Worm (Caenorhabditis elegans): Measurements from ENCODE around the gene F49C12.2.

F49C12.2 gene

DNA sequence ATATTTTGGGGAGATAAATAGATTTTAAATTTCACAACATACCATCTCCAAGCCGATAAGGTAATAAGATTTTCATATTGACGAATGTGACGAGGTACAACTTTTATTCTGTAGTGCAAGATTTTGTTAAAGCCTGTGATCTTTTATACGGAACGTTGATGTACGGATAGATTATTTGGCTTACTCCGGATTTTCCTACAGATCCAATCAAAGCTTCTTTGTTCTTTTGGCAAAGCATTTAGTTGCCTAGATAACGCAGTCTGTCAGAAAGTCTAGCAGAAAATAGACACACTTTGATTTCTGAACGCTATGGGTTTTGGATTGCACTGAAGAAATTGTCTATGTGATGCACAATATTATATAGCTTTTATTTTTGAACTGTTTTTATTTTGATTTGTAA, at the start of gene F49C12.2:
F49C12.2 (minus strand) TSS at position 101 of the 400 bp plus-strand sequence.
- TF ChIP-seq npax-4 (tag; optimal IDR thresholded peaks at IDR 0.05) (no peak), pha-4 (tag; optimal IDR thresholded peaks at IDR 0.05) (no peak), fax-1 (tag; optimal IDR thresholded peaks at IDR 0.05) (no peak), elt-2 (tag; optimal IDR thresholded peaks at IDR 0.05) (no peak), sox-2 (GFP tag; IDR thresholded peaks at IDR 0.05) (no peak), ceh-48 (tag; optimal IDR thresholded peaks at IDR 0.05) (no peak), ceh-14 (tag; optimal IDR thresholded peaks at IDR 0.05) (no peak), ceh-31 (tag; optimal IDR thresholded peaks at IDR 0.05) (no peak), tbx-2 (tag; optimal IDR thresholded peaks at IDR 0.05) (no peak), K09A11.1 (tag; optimal IDR thresholded peaks at IDR 0.05; ENCODE audit: insufficient read depth) (no peak), ets-4 (tag; optimal IDR thresholded peaks at IDR 0.05) (no peak)

DNA sequence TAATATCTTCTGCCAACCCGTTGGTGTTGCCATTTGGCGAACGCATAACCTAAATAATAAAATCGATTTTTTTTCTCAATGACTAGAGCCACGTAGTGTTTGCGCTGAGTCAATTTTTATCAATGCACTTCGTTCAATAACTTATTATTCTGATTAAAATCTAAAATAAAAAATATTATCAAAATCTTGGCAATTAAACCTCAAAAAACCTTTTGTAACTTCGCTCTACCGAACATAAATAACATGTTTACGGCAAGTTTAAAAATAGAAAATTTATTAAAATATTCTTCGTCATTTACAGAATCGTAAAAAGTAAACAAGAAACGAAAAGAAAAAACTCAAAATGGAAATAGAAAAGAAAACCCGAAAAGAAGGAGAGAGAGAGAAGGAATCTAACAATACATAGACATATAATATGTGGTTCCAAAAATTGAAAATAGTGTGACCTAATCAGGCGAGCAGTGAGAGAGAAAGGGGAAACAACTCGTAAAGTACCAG, 44.1 kb upstream of the F49C12.2 start, which contains the start of gene pigc-1:
pigc-1 (minus strand) TSS at position 51 of the 498 bp plus-strand sequence.
- TF ChIP-seq unc-42 (tag; optimal IDR thresholded peaks at IDR 0.05) = peak; percentile 8
- no peak for TF ChIP-seq npax-4 (tag; optimal IDR thresholded peaks at IDR 0.05)

DNA sequence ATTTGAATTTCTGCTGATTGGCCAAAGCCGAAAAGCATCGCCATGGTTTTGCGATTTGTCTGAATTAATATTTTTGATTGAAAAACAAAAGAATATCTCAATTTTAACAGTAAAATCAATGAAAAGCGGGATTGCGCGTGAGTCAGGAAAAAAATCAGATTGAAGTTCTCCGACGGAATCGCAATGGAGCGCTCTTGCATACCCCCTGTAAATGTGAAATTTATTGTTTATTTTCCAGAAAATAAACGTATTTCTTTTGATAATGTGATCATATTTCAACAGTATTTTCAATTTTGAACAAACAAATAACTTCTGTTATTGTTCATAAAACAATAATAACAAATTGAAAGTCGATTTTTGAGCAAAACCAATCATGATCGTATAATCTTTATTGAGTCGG, 42.5 kb upstream of the F49C12.2 start, which contains the start of gene vps-26:
vps-26 (minus strand) TSS at position 200 of the 400 bp plus-strand sequence.
- no peak for TF ChIP-seq pha-2 (tag; optimal IDR thresholded peaks at IDR 0.05)

DNA sequence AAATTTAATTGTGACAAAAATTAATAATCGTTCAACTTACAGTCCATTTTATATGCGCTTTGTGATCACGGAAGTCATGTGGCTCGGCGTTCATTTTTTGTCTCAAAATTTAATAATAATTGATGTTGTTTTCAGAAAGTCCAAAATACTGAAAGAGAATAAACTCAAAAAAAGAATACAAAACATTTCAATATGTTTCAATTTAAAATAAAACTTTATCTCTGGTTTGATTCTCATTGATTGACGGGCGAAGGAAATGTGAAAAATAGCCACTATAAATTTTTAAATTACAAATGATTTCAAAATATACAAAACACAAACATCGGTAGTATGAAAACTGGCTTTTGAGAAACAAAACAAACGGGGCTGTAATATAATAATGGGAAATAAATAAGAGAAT, 40.2 kb upstream of the F49C12.2 start, which contains the start of gene T20D3.6:
T20D3.6 (minus strand) TSS at position 101 of the 400 bp plus-strand sequence.
- TF ChIP-seq pag-3 (tag; optimal IDR thresholded peaks at IDR 0.05; ENCODE audit: borderline replicate concordance) = no peak

DNA sequence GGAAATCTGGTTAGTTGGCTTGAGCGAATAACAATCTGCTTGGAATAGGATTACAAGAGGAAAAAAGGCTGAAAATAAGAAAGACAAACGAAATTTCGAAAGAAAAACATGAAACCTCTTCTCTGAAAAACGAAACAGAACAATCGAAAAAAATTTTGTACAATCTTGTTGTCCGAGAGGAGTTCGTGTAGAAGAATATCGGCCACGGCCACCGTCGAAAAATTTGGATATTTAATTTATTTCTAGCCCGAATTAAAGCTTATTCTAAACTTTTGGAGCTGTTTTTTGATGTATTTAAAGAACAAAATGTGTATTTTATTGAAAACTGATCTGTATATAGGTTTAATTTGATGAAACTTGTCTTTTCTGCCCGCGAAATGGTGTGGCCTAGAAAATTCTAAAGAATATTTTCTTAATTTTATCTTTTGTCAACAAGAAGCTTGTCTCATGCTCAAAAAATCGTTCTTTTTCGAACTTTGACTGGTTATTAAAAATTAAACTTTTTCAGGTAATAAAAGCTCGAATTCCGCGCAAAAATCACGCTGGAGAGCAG, 37.6 kb upstream of the F49C12.2 start, which contains the start of gene T20D3.5:
T20D3.5 (plus strand) TSS at position 503 of the 553 bp plus-strand sequence.
- peak; percentile 7 for TF ChIP-seq tbx-2 (tag; optimal IDR thresholded peaks at IDR 0.05)
- TF ChIP-seq ceh-2 (tag; optimal IDR thresholded peaks at IDR 0.05) = peak; percentile 7
- no peak for TF ChIP-seq F13H6.1 (tag; optimal IDR thresholded peaks at IDR 0.05)

DNA sequence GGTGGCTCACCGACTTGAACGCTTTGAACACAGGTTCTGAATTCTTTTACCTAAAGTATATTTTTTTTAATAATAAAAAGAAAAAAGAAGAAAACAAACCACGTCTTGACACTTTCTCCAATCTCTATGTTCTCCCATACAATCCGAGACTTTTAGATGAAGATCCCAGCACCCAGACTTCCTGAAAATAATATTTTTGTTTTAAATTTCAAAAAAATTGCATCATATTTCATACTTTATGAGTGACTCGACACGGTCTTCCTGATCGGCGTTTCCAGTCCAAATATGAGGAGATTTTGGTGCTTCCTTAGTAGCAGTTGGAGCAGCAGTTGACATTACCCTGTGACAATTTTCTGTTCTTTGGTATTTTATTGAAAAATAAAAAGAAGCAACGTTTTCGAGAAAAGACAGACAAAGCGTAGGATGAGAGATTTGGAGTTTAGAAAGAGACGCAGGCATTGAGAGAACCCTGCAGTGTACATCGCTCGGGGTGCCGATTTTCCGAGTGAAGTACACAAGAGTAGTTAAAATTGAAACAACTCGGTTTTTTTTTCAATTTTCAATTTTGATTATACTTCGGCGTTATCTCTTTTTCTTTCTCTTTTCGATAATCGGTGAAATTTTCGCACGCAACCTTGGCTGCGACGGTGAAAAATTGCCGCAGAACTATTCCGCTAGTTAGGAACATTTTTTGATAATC, 36.7 kb upstream of the F49C12.2 start, which contains the start of the genes coa-4 and T20D3.14:
coa-4 (minus strand) TSS at position 51 of the 700 bp plus-strand sequence.
T20D3.14 (minus strand) TSS at position 358 of the 700 bp plus-strand sequence.
- TF ChIP-seq unc-86 (tag; optimal IDR thresholded peaks at IDR 0.05) (no peak), ceh-31 (tag; optimal IDR thresholded peaks at IDR 0.05) (no peak), ceh-19 (GFP tag; optimal IDR thresholded peaks at IDR 0.05) (no peak), C08G9.2 (tag; optimal IDR thresholded peaks at IDR 0.05) (no peak), rnt-1 (tag; optimal IDR thresholded peaks at IDR 0.05) (no peak), unc-55 (GFP tag; optimal IDR thresholded peaks at IDR 0.05) (no peak), tbx-2 (tag; optimal IDR thresholded peaks at IDR 0.05) (no peak), fkh-10 (GFP tag; optimal IDR thresholded peaks at IDR 0.05) (no peak), sdc-2 (tag; optimal IDR thresholded peaks at IDR 0.05) (no peak), pha-4 (tag; optimal IDR thresholded peaks at IDR 0.05) (no peak), pros-1 (tag; optimal IDR thresholded peaks at IDR 0.05) (no peak), ceh-14 (tag; optimal IDR thresholded peaks at IDR 0.05) (no peak), elt-2 (tag; optimal IDR thresholded peaks at IDR 0.05) (no peak), fkh-6 (tag; optimal IDR thresholded peaks at IDR 0.05) (no peak), pag-3 (tag; optimal IDR thresholded peaks at IDR 0.05; ENCODE audit: borderline replicate concordance) (no peak), zip-5 (tag; optimal IDR thresholded peaks at IDR 0.05) (no peak), syd-9 (tag; optimal IDR thresholded peaks at IDR 0.05) (no peak), sox-4 (tag; optimal IDR thresholded peaks at IDR 0.05) (no peak)
